Fruit fly (Drosophila melanogaster): ENCODE data around the gene CG7691.

The CG7691 gene

dm6 chr3R:18559569-18559968 lies at the start of gene CG7691:
CG7691 (plus strand) TSS chr3R:18559869.
- TF ChIP-seq CG30020 (tag; optimal IDR thresholded peaks at IDR 0.05) (no peak), CG33557 (GFP tag; optimal IDR thresholded peaks at IDR 0.05) (no peak), pb (GFP tag; optimal IDR thresholded peaks at IDR 0.05) (no peak), CG17612 (GFP tag; IDR thresholded peaks at IDR 0.05) (no peak), CG10543 (GFP tag; optimal IDR thresholded peaks at IDR 0.05) (no peak), CG2129 (GFP tag; IDR thresholded peaks at IDR 0.05; ENCODE audit: partially characterized antibody) (no peak), wek (GFP tag; optimal IDR thresholded peaks at IDR 0.05) (no peak), CG2889 (GFP tag; IDR thresholded peaks at IDR 0.05) (no peak), CG15479 (GFP tag; optimal IDR thresholded peaks at IDR 0.05) (no peak), D19B (GFP tag; optimal IDR thresholded peaks at IDR 0.05) (no peak), MBD-R2 (GFP tag; IDR thresholded peaks at IDR 0.05) (no peak), pan (optimal IDR thresholded peaks at IDR 0.05) (no peak), pan (GFP tag; optimal IDR thresholded peaks at IDR 0.05 in 1 of 2, IDR thresholded peaks at IDR 0.05 in 1 of 2) (no peak), Atf-2 (GFP tag; optimal IDR thresholded peaks at IDR 0.05) (no peak), dati (GFP tag; IDR thresholded peaks at IDR 0.05) (no peak), kni (GFP tag; optimal IDR thresholded peaks at IDR 0.05) (no peak), her (GFP tag; optimal IDR thresholded peaks at IDR 0.05) (no peak), onecut (GFP tag; IDR thresholded peaks at IDR 0.05) (no peak), crc (GFP tag; optimal IDR thresholded peaks at IDR 0.05) (no peak), CG9817 (tag; optimal IDR thresholded peaks at IDR 0.05) (no peak)

dm6 chr3R:18515010-18515409 lies 44.7 kb upstream of the CG7691 start:
- no peak for TF ChIP-seq zfh1 (GFP tag; IDR thresholded peaks at IDR 0.05)
- no peak for TF ChIP-seq mirr (GFP tag; optimal IDR thresholded peaks at IDR 0.05)
- no peak for TF ChIP-seq CG10147 (GFP tag; optimal IDR thresholded peaks at IDR 0.05)
- TF ChIP-seq CG10959 (GFP tag; IDR thresholded peaks at IDR 0.05): 0 out of 2 replicates have a peak, but pooled peaks have one; percentile 9
- TF ChIP-seq CG14667 (GFP tag; IDR thresholded peaks at IDR 0.05): 0 out of 2 replicates have a peak, but pooled peaks have one; percentile 33
- no peak for TF ChIP-seq Rx (GFP tag; IDR thresholded peaks at IDR 0.05)
- TF ChIP-seq CkIIα-i1 (GFP tag; IDR thresholded peaks at IDR 0.05): no peak
- TF ChIP-seq Ets65A (GFP tag): peak; percentile 82
- TF ChIP-seq Hr39 (optimal IDR thresholded peaks at IDR 0.05): peak; percentile 97
- no peak for TF ChIP-seq Mad (GFP tag; optimal IDR thresholded peaks at IDR 0.05)
- no peak for TF ChIP-seq HLH4C (GFP tag; IDR thresholded peaks at IDR 0.05; ENCODE audit: partially characterized antibody)
- TF ChIP-seq Drgx (GFP tag; IDR thresholded peaks at IDR 0.05): no peak
- TF ChIP-seq Atf3 (GFP tag; optimal IDR thresholded peaks at IDR 0.05): no peak
- TF ChIP-seq Dfd (GFP tag; optimal IDR thresholded peaks at IDR 0.05): no peak
- no peak for TF ChIP-seq CG12769 (tag; optimal IDR thresholded peaks at IDR 0.05)
- TF ChIP-seq ase (GFP tag; IDR thresholded peaks at IDR 0.05): 0 out of 3 replicates have a peak, but pooled peaks have one; percentile 13
- no peak for TF ChIP-seq HLHmδ (GFP tag; optimal IDR thresholded peaks at IDR 0.05)
- TF ChIP-seq Dref (GFP tag; IDR thresholded peaks at IDR 0.05): 0 out of 2 replicates have a peak, but pooled peaks have one; percentile 1
- 0 out of 2 replicates have a peak, but pooled peaks have one; percentile 30 for TF ChIP-seq CG6272 (GFP tag; IDR thresholded peaks at IDR 0.05)
- no peak for TF ChIP-seq CG15514 (GFP tag; optimal IDR thresholded peaks at IDR 0.05)
- TF ChIP-seq hbn (GFP tag; IDR thresholded peaks at IDR 0.05; ENCODE audit: partially characterized antibody): no peak
- TF ChIP-seq gem (tag; optimal IDR thresholded peaks at IDR 0.05): no peak
- TF ChIP-seq pb (GFP tag; optimal IDR thresholded peaks at IDR 0.05): no peak
- TF ChIP-seq CG12104 (GFP tag; optimal IDR thresholded peaks at IDR 0.05): no peak
- TF ChIP-seq CG11456 (GFP tag; IDR thresholded peaks at IDR 0.05): peak; percentile 60; the same call in 1 of the 3 replicates
- no peak for TF ChIP-seq cad (GFP tag; optimal IDR thresholded peaks at IDR 0.05)
- no peak for TF ChIP-seq CG18764 (GFP tag; optimal IDR thresholded peaks at IDR 0.05)
- TF ChIP-seq schlank (tag; optimal IDR thresholded peaks at IDR 0.05): no peak
- 0 out of 3 replicates have a peak, but pooled peaks have one; percentile 27 for TF ChIP-seq CG6175 (GFP tag; IDR thresholded peaks at IDR 0.05)
- no peak for TF ChIP-seq wor (GFP tag; IDR thresholded peaks at IDR 0.05)
- 0 out of 3 replicates have a peak, but pooled peaks have one; percentile 46 for TF ChIP-seq CG11560 (tag; IDR thresholded peaks at IDR 0.05)
- no peak for TF ChIP-seq CG2129 (GFP tag; IDR thresholded peaks at IDR 0.05; ENCODE audit: partially characterized antibody)
- TF ChIP-seq CG4707 (GFP tag; optimal IDR thresholded peaks at IDR 0.05): no peak
- TF ChIP-seq CG7556 (GFP tag; optimal IDR thresholded peaks at IDR 0.05): no peak

All from whole organism, embryonic.